Worm (Caenorhabditis elegans): ENCODE results near the gene fipr-27.

- TF ChIP-seq ham-2 (GFP tag; optimal IDR thresholded peaks at IDR 0.05) (no peak), ceh-39 (tag; optimal IDR thresholded peaks at IDR 0.05) (no peak), ceh-43 (GFP tag; optimal IDR thresholded peaks at IDR 0.05) (no peak), unc-120 (tag; optimal IDR thresholded peaks at IDR 0.05; ENCODE audit: poor library complexity, severe bottlenecking) (no peak), unc-62 (GFP tag; optimal IDR thresholded peaks at IDR 0.05) (no peak)
These were observed 29.1 kb upstream of the fipr-27 start for ce11 chrIV:16601599-16601998.

Measured in whole organism, mixed stage, embryonic.